Worm (Caenorhabditis elegans) whole organism, mixed stage, embryonic: Measurements from ENCODE around the gene gly-3.

Experiments used
- bed-3 ChIP-seq: fragments of 200-800 bp; sonication (Bioruptor generic); optimal IDR thresholded peaks from 3 replicates; lab custom pipeline; 2018; ENCODE audit warnings: mild to moderate bottlenecking, missing genetic modification characterization, moderate library complexity, missing compliant biosample characterization
- blmp-1 ChIP-seq: fragments of 150-350 bp; optimal IDR thresholded peaks from 2 replicates; lab custom pipeline; 2014; ENCODE audit warnings: missing biosample characterization, missing genetic modification characterization
- cnd-1 ChIP-seq: fragments of 200-800 bp; sonication (Bioruptor generic); optimal IDR thresholded peaks from 2 replicates; lab custom pipeline; 2018; ENCODE audit warnings: mild to moderate bottlenecking, missing genetic modification characterization, missing compliant biosample characterization
- elt-1 ChIP-seq: sonication (generic microtip); optimal IDR thresholded peaks from 2 replicates; lab custom pipeline; 2017; ENCODE audit warnings: missing genetic modification characterization, mild to moderate bottlenecking, missing compliant biosample characterization, antibody characterized with exemption, moderate library complexity, borderline replicate concordance; ENCODE audit not compliant: insufficient read depth
- elt-3 ChIP-seq: fragments of 150-350 bp; optimal IDR thresholded peaks from 2 replicates; lab custom pipeline; 2014; ENCODE audit warnings: missing biosample characterization, missing genetic modification characterization
- lin-13 ChIP-seq: fragments of 150-350 bp; optimal IDR thresholded peaks from 2 replicates; lab custom pipeline; 2014; ENCODE audit warnings: missing biosample characterization, missing genetic modification characterization
- pha-4 ChIP-seq: fragments of 150-350 bp; optimal IDR thresholded peaks from 2 replicates; lab custom pipeline; 2018; ENCODE audit warnings: missing biosample characterization, missing genetic modification reagents, missing genetic modification characterization
- snpc-4 ChIP-seq: fragments of 150-350 bp; optimal IDR thresholded peaks from 2 replicates; lab custom pipeline; 2014; ENCODE audit warnings: missing biosample characterization, missing genetic modification characterization
- sptf-1 ChIP-seq: sonication (generic microtip); optimal IDR thresholded peaks from 2 replicates; lab custom pipeline; 2017; ENCODE audit warnings: mild to moderate bottlenecking, missing genetic modification characterization, moderate library complexity, missing compliant biosample characterization
- ztf-11 ChIP-seq: fragments of 150-350 bp; optimal IDR thresholded peaks from 2 replicates; lab custom pipeline; 2014; ENCODE audit warnings: missing biosample characterization, missing genetic modification characterization

- TF ChIP-seq elt-3 (tag; lab: Kevin White, UChicago) (no peak), cnd-1 (tag; lab: Kevin White, UChicago) (no peak), ztf-11 (tag; lab: Kevin White, UChicago) (no peak), blmp-1 (tag; lab: Kevin White, UChicago) (no peak), elt-1 (tag; lab: Kevin White, UChicago) (no peak), sptf-1 (tag; lab: Kevin White, UChicago) (no peak), pha-4 (tag; lab: Kevin White, UChicago) (no peak), lin-13 (no peak), snpc-4 (no peak), bed-3 (GFP tag; lab: Kevin White, UChicago) (no peak)
Measured at ce11 chrIII:7953208-7953607, 35.6 kb upstream of the gly-3 start, which contains the start of gene let-754.
